Fruit fly (Drosophila melanogaster) whole organism, embryonic: ENCODE results near the gene mRpS26.
A peak's percentile ranks its signal among the peaks of the same experiment; 100 is the strongest.

Experiments used
- Atf3 ChIP-seq: fragments of 200-800 bp; sonication (Bioruptor generic); optimal IDR thresholded peaks from 3 replicates; lab custom pipeline; 2016; ENCODE audit warnings: missing biosample characterization, missing genetic modification characterization
- B-H1 ChIP-seq: fragments of 200-800 bp; sonication (Bioruptor generic); IDR thresholded peaks from 3 replicates; pipeline ENCODE4 v1.3.6; 2022; ENCODE audit warnings: missing biosample characterization, missing genetic modification characterization
- CG10147 ChIP-seq: fragments of 200-800 bp; sonication (Bioruptor generic); optimal IDR thresholded peaks from 2 replicates; lab custom pipeline; 2019; ENCODE audit warnings: missing biosample characterization, mild to moderate bottlenecking, missing genetic modification characterization, moderate library complexity
- CG12155 ChIP-seq: fragments of 200-800 bp; sonication (Bioruptor generic); optimal IDR thresholded peaks from 3 replicates; lab custom pipeline; 2016; ENCODE audit warnings: missing biosample characterization, missing genetic modification characterization
- CG12236 ChIP-seq: fragments of 200-800 bp; sonication (Bioruptor generic); optimal IDR thresholded peaks from 2 replicates; lab custom pipeline; 2016; ENCODE audit warnings: missing biosample characterization, missing genetic modification characterization
- CG12391 ChIP-seq: fragments of 200-800 bp; sonication (Bioruptor generic); optimal IDR thresholded peaks from 3 replicates; lab custom pipeline; 2018; ENCODE audit warnings: missing biosample characterization, mild to moderate bottlenecking, missing genetic modification characterization, moderate library complexity
- CG17359 ChIP-seq: fragments of 200-800 bp; sonication (Bioruptor generic); optimal IDR thresholded peaks from 3 replicates; lab custom pipeline; 2018; ENCODE audit warnings: missing biosample characterization, mild to moderate bottlenecking, missing genetic modification characterization, moderate library complexity
- CG17385 ChIP-seq: fragments of 200-800 bp; sonication (Bioruptor generic); optimal IDR thresholded peaks from 3 replicates; lab custom pipeline; 2018; ENCODE audit warnings: missing biosample characterization, mild to moderate bottlenecking, missing genetic modification characterization
- CG18476 ChIP-seq: fragments of 200-800 bp; sonication (Bioruptor generic); optimal IDR thresholded peaks from 2 replicates; lab custom pipeline; 2016; ENCODE audit warnings: missing biosample characterization, mild to moderate bottlenecking, missing genetic modification characterization
- CG30020 ChIP-seq: fragments of 200-800 bp; optimal IDR thresholded peaks from 2 replicates; lab custom pipeline; 2019; ENCODE audit warnings: missing biosample characterization, mild to moderate bottlenecking, missing genetic modification characterization, moderate library complexity
- CG4328 ChIP-seq: fragments of 200-800 bp; sonication (Bioruptor generic); optimal IDR thresholded peaks from 3 replicates; lab custom pipeline; 2017; ENCODE audit warnings: missing biosample characterization, missing genetic modification reagents, missing genetic modification characterization
- CG6272 ChIP-seq: fragments of 200-800 bp; sonication (Bioruptor generic); IDR thresholded peaks from 2 replicates; pipeline ENCODE4 v1.3.6; 2022; ENCODE audit warnings: missing biosample characterization, missing genetic modification characterization
- CG7963 ChIP-seq: fragments of 200-800 bp; sonication (Bioruptor generic); IDR thresholded peaks from 3 replicates; pipeline ENCODE4 v1.3.6; 2022; ENCODE audit warnings: missing biosample characterization, missing genetic modification characterization; ENCODE audit not compliant: partially characterized antibody
- D19A ChIP-seq: fragments of 200-800 bp; optimal IDR thresholded peaks from 3 replicates; lab custom pipeline; 2019; ENCODE audit warnings: missing biosample characterization, mild to moderate bottlenecking, missing genetic modification characterization, moderate library complexity
- Deaf1 ChIP-seq: fragments of 200-800 bp; optimal IDR thresholded peaks from 3 replicates; lab custom pipeline; 2019; ENCODE audit warnings: missing biosample characterization, mild to moderate bottlenecking, missing genetic modification characterization, moderate library complexity
- E2f1 ChIP-seq: fragments of 200-800 bp; sonication (Bioruptor generic); IDR thresholded peaks from 2 replicates; pipeline ENCODE4 v1.3.6; 2022; ENCODE audit warnings: missing biosample characterization, missing genetic modification characterization
- Fer3 ChIP-seq: fragments of 200-800 bp; sonication (Bioruptor generic); optimal IDR thresholded peaks from 2 replicates; lab custom pipeline; 2018; ENCODE audit warnings: missing biosample characterization, mild to moderate bottlenecking, missing genetic modification characterization, moderate library complexity
- H2.0 ChIP-seq: fragments of 200-800 bp; sonication (Bioruptor generic); IDR thresholded peaks from 2 replicates; pipeline ENCODE4 v1.3.6; 2022; ENCODE audit warnings: missing biosample characterization, missing genetic modification characterization
- HmgZ ChIP-seq: fragments of 200-800 bp; sonication (Bioruptor generic); optimal IDR thresholded peaks from 2 replicates; lab custom pipeline; 2018; ENCODE audit warnings: missing biosample characterization, mild to moderate bottlenecking, missing genetic modification characterization
- Jarid2 ChIP-seq: fragments of 200-800 bp; sonication (Bioruptor generic); optimal IDR thresholded peaks from 3 replicates; lab custom pipeline; 2017; ENCODE audit warnings: mild to moderate bottlenecking, missing biosample characterization, missing genetic modification reagents, missing genetic modification characterization
- Lim3 ChIP-seq: fragments of 200-800 bp; sonication (Bioruptor generic); IDR thresholded peaks from 2 replicates; pipeline ENCODE4 v1.3.6; 2022; ENCODE audit warnings: missing biosample characterization, missing genetic modification characterization
- MTF-1 ChIP-seq: fragments of 200-800 bp; sonication (Bioruptor generic); optimal IDR thresholded peaks from 2 replicates; lab custom pipeline; 2018; ENCODE audit warnings: missing biosample characterization, mild to moderate bottlenecking, missing genetic modification characterization, borderline replicate concordance
- Mad ChIP-seq: fragments of 200-800 bp; sonication (Bioruptor generic); optimal IDR thresholded peaks from 2 replicates; lab custom pipeline; 2016; ENCODE audit warnings: missing biosample characterization, missing genetic modification characterization
- Mes4 ChIP-seq: fragments of 200-800 bp; sonication (Bioruptor generic); optimal IDR thresholded peaks from 2 replicates; lab custom pipeline; 2016; ENCODE audit warnings: missing biosample characterization, missing genetic modification characterization
- Myb ChIP-seq: fragments of 200-800 bp; sonication (Bioruptor generic); optimal IDR thresholded peaks from 2 replicates; lab custom pipeline; 2016; ENCODE audit warnings: missing biosample characterization, missing genetic modification characterization
- Opbp ChIP-seq: fragments of 200-800 bp; sonication (Bioruptor generic); IDR thresholded peaks from 3 replicates; pipeline ENCODE4 v1.3.6; 2022; ENCODE audit warnings: missing biosample characterization, missing genetic modification characterization; ENCODE audit not compliant: partially characterized antibody
- Ravus ChIP-seq: fragments of 200-800 bp; sonication (Bioruptor generic); IDR thresholded peaks from 2 replicates; pipeline ENCODE4 v1.3.6; 2022; ENCODE audit warnings: missing biosample characterization, missing genetic modification characterization
- Sox100B ChIP-seq: fragments of 200-800 bp; sonication (Bioruptor generic); optimal IDR thresholded peaks from 3 replicates; lab custom pipeline; 2018; ENCODE audit warnings: missing biosample characterization, mild to moderate bottlenecking, missing genetic modification characterization
- Sry-δ ChIP-seq: fragments of 200-800 bp; sonication (Bioruptor generic); optimal IDR thresholded peaks from 2 replicates; lab custom pipeline; 2016; ENCODE audit warnings: missing biosample characterization, missing genetic modification characterization
- cg ChIP-seq: fragments of 200-800 bp; sonication (Bioruptor generic); optimal IDR thresholded peaks from 3 replicates; lab custom pipeline; 2019; ENCODE audit warnings: missing biosample characterization, mild to moderate bottlenecking, missing genetic modification characterization, moderate library complexity
- crp ChIP-seq, 2 experiments: fragments of 200-800 bp; sonication (Bioruptor generic); optimal IDR thresholded peaks; 2 replicates in 1 of 2; 3 replicates in 1 of 2; lab custom pipeline; 2017; ENCODE audit warnings: missing biosample characterization in 2 of 2, missing genetic modification characterization in 2 of 2, mild to moderate bottlenecking in 1 of 2, moderate library complexity in 1 of 2
- dimm ChIP-seq: fragments of 200-800 bp; sonication (Bioruptor generic); IDR thresholded peaks from 2 replicates; pipeline ENCODE4 v1.3.6; 2022; ENCODE audit warnings: missing biosample characterization, missing genetic modification characterization
- fd96Cb ChIP-seq: fragments of 200-800 bp; sonication (Bioruptor generic); optimal IDR thresholded peaks from 2 replicates; lab custom pipeline; 2018; ENCODE audit warnings: missing biosample characterization, mild to moderate bottlenecking, missing genetic modification characterization, moderate library complexity
- ham ChIP-seq: fragments of 200-800 bp; sonication (Bioruptor generic); IDR thresholded peaks from 2 replicates; pipeline ENCODE4 v1.3.6; 2022; ENCODE audit warnings: missing biosample characterization, missing genetic modification characterization
- inv ChIP-seq: fragments of 200-800 bp; sonication (Bioruptor generic); IDR thresholded peaks from 2 replicates; pipeline ENCODE4 v1.3.6; 2022; ENCODE audit warnings: missing biosample characterization, missing genetic modification characterization; ENCODE audit not compliant: partially characterized antibody
- jigr1 ChIP-seq: fragments of 200-800 bp; sonication (Bioruptor generic); IDR thresholded peaks from 3 replicates; pipeline ENCODE4 v1.3.6; 2022; ENCODE audit warnings: missing biosample characterization, missing genetic modification characterization
- lilli ChIP-seq: fragments of 200-800 bp; sonication (Bioruptor generic); optimal IDR thresholded peaks from 3 replicates; lab custom pipeline; 2016; ENCODE audit warnings: missing biosample characterization, missing genetic modification characterization
- pho ChIP-seq: fragments of 200-800 bp; sonication (Bioruptor generic); optimal IDR thresholded peaks from 2 replicates; lab custom pipeline; 2016; ENCODE audit warnings: missing biosample characterization, missing genetic modification characterization
- pita ChIP-seq: fragments of 200-800 bp; sonication (Bioruptor generic); optimal IDR thresholded peaks from 2 replicates; lab custom pipeline; 2017; ENCODE audit warnings: missing biosample characterization, mild to moderate bottlenecking, missing genetic modification characterization
- ranshi ChIP-seq: fragments of 200-800 bp; sonication (Bioruptor generic); IDR thresholded peaks from 2 replicates; pipeline ENCODE4 v1.3.6; 2022; ENCODE audit warnings: missing biosample characterization, missing genetic modification characterization
- row ChIP-seq: fragments of 200-800 bp; sonication (Bioruptor generic); IDR thresholded peaks from 3 replicates; pipeline ENCODE4 v1.3.6; 2022; ENCODE audit warnings: missing biosample characterization, missing genetic modification characterization
- salm ChIP-seq: fragments of 200-800 bp; sonication (Bioruptor generic); optimal IDR thresholded peaks from 2 replicates; lab custom pipeline; 2018; ENCODE audit warnings: missing biosample characterization, mild to moderate bottlenecking, missing genetic modification characterization
- sens-2 ChIP-seq: fragments of 200-800 bp; sonication (Bioruptor generic); IDR thresholded peaks from 2 replicates; pipeline ENCODE4 v1.3.6; 2022; ENCODE audit warnings: missing biosample characterization, missing genetic modification characterization
- seq ChIP-seq: fragments of 200-800 bp; sonication (Bioruptor generic); IDR thresholded peaks from 2 replicates; pipeline ENCODE4 v1.3.6; 2022; ENCODE audit warnings: missing biosample characterization, missing genetic modification characterization
- sna ChIP-seq: fragments of 200-800 bp; sonication (Bioruptor generic); IDR thresholded peaks from 2 replicates; pipeline ENCODE4 v1.3.6; 2022; ENCODE audit warnings: missing biosample characterization, missing genetic modification characterization; ENCODE audit not compliant: partially characterized antibody
- sug ChIP-seq: fragments of 200-800 bp; optimal IDR thresholded peaks from 2 replicates; lab custom pipeline; 2019; ENCODE audit warnings: missing biosample characterization, mild to moderate bottlenecking, missing genetic modification characterization, moderate library complexity
- tio ChIP-seq: fragments of 200-800 bp; sonication (Bioruptor generic); optimal IDR thresholded peaks from 2 replicates; lab custom pipeline; 2017; ENCODE audit warnings: missing biosample characterization, missing genetic modification characterization, inconsistent platforms
- tx ChIP-seq: fragments of 200-800 bp; sonication (Bioruptor generic); optimal IDR thresholded peaks from 2 replicates; lab custom pipeline; 2016; ENCODE audit warnings: missing biosample characterization, missing genetic modification characterization

mRpS26 gene

DNA sequence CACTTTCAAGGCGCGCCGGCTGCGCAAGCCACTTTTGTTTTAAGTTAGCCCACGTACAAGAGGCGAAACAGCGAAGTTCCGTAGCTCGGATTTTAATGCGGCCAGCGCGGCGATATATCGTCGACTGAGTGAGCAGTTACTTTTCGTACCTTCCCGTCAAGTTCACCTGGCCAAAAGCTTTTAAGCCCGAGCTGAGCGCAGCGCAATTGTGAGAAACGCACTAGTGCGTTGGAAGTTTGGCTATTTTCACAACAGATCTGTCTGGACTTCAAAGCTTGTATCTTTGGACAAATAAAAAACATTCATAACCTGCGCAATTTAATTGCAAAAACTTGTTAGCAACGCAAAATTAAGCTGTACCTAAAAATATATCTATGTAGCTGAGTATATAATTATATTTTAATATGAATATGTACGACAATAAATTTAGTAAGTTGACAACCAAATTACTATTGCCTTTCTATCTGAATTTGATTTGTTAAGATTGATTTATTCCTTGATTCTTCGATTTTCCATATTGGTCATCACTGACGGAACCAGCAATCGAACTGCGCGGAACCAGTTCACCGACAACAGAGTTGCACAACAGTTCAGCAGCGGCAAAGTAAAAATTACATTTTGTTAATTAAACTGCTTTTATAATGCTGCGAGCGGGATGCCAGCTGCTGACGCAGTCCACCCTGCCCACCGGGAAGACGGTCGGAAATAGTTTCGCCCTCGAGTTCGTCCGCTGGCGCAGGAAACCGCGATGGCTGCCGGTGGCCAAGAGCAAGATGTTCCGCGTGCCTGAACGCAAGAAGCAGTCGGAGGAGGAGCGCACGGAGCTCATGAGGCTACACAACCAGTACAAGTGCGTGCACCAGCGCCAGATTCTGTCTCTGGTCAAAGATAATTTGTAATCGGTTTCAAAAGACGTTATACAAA is at the start of gene mRpS26, which contains the start of gene CG13698:
TSS of gene mRpS26 (plus strand) at position 559 of the 924 bp plus-strand sequence.
TSS of gene CG13698 (minus strand) at position 129 of the 924 bp plus-strand sequence.
- TF ChIP-seq lilli (GFP tag; lab: Kevin White, UChicago) (peak; percentile 71), CG17385 (GFP tag; lab: Kevin White, UChicago) (peak; percentile 10), Mad (GFP tag; lab: Kevin White, UChicago) (peak; percentile 52), HmgZ (peak; percentile 60), jigr1 (GFP tag; lab: Robert Waterston, UW) (no peak), CG7963 (GFP tag; lab: Robert Waterston, UW) (no peak), Lim3 (GFP tag; lab: Robert Waterston, UW) (no peak), CG6272 (GFP tag; lab: Robert Waterston, UW) (0 out of 2 replicates have a peak, but pooled peaks have one; percentile 13), H2.0 (peak; percentile 35; the same call in 1 of the 2 replicates), sens-2 (GFP tag; lab: Robert Waterston, UW) (no peak), crp (GFP tag; optimal IDR thresholded peaks at IDR 0.05; lab: Kevin White, UChicago) (peak in 1 of 2 experiments; percentile 30), E2f1 (0 out of 2 replicates have a peak, but pooled peaks have one; percentile 9), CG17359 (peak; percentile 61), B-H1 (peak; percentile 41; the same call in 1 of the 3 replicates), Fer3 (tag; lab: Kevin White, UChicago) (peak; percentile 75), Atf3 (GFP tag; lab: Kevin White, UChicago) (no peak), MTF-1 (no peak), Ravus (GFP tag; lab: Robert Waterston, UW) (no peak), cg (GFP tag; lab: Kevin White, UChicago) (no peak), inv (GFP tag; lab: Robert Waterston, UW) (peak; percentile 44; the same call in 1 of the 2 replicates), CG10147 (GFP tag; lab: Kevin White, UChicago) (peak; percentile 65), sug (tag; lab: Kevin White, UChicago) (peak; percentile 83), CG30020 (tag; lab: Kevin White, UChicago) (peak; percentile 46), fd96Cb (tag; lab: Kevin White, UChicago) (peak; percentile 60), Mes4 (GFP tag; lab: Kevin White, UChicago) (no peak), Sox100B (GFP tag; lab: Kevin White, UChicago) (peak; percentile 72), CG12155 (GFP tag; lab: Kevin White, UChicago) (peak; percentile 61), ranshi (peak; percentile 50; the same call in 1 of the 2 replicates), sna (GFP tag; lab: Robert Waterston, UW) (no peak), tio (GFP tag; lab: Kevin White, UChicago) (peak; percentile 59), Deaf1 (tag; lab: Kevin White, UChicago) (peak; percentile 60), pita (no peak), salm (no peak), ham (GFP tag; lab: Robert Waterston, UW) (no peak), CG4328 (GFP tag; lab: Kevin White, UChicago) (peak; percentile 70), CG12391 (tag; lab: Kevin White, UChicago) (peak; percentile 86), Opbp (peak; percentile 66; the same call in 1 of the 3 replicates), D19A (tag; lab: Kevin White, UChicago) (peak; percentile 55), seq (GFP tag; lab: Robert Waterston, UW) (peak; percentile 54; the same call in 1 of the 2 replicates), Sry-δ (GFP tag; lab: Kevin White, UChicago) (peak; percentile 21), Jarid2 (GFP tag; lab: Kevin White, UChicago) (peak; percentile 90), CG12236 (GFP tag; lab: Kevin White, UChicago) (no peak), Myb (GFP tag; lab: Kevin White, UChicago) (peak; percentile 67), dimm (GFP tag; lab: Robert Waterston, UW) (no peak), row (GFP tag; lab: Robert Waterston, UW) (peak; percentile 89), pho (GFP tag; lab: Kevin White, UChicago) (peak; percentile 15), tx (GFP tag; lab: Kevin White, UChicago) (no peak), CG18476 (GFP tag; lab: Kevin White, UChicago) (peak; percentile 14)
